Fruit fly (Drosophila melanogaster) whole organism: ENCODE results near the gene vilya.

ENCODE experiments used
- Dll ChIP-seq: fragments of >200 bp; optimal IDR thresholded peaks from 2 replicates; lab custom pipeline; 2017
- pan ChIP-seq: fragments of >200 bp; optimal IDR thresholded peaks from 2 replicates; lab custom pipeline; 2017
- psq ChIP-seq: fragments of >200 bp; optimal IDR thresholded peaks from 2 replicates; lab custom pipeline; 2017
- usp ChIP-seq: fragments of >200 bp; optimal IDR thresholded peaks from 2 replicates; lab custom pipeline; 2017; ENCODE audit warnings: missing biosample characterization, missing genetic modification characterization, mixed read lengths

DNA sequence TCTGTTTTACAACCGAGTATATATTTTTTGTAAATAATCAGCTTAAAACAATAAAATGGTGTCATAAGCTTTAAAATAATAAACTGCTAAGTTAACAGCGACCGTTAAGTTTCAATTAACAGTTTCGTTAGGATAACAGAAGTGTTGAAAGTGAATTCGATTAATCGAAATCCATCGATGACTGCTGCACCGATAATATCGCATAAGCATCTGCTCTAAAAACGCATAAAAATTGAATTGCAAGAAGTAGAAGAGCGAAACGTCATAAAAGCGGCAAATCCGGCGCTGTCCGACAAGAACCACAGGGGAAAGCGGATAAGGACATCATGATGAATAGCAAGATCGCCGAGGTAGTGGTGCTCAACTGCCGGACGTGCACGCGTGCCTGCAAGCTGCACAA, 1.0 kb downstream of the vilya start, which contains the start of gene dwg:
- TF ChIP-seq psq (lab: Kevin White, UChicago) (no peak), usp (GFP tag; lab: Kevin White, UChicago) (no peak), Dll (lab: Kevin White, UChicago) (no peak), pan (lab: Kevin White, UChicago) (no peak)
